Worm (Caenorhabditis elegans): Measurements from ENCODE around the gene tsp-2.

ce11 chrIII:8247051-8247450, 9.3 kb upstream of the tsp-2 start, which contains the start of gene C02F5.13:
- no peak for TF ChIP-seq nhr-232 (tag; optimal IDR thresholded peaks at IDR 0.05)
- TF ChIP-seq ceh-9 (tag; optimal IDR thresholded peaks at IDR 0.05): no peak
- no peak for TF ChIP-seq ama-1 (optimal IDR thresholded peaks at IDR 0.05)
- TF ChIP-seq ceh-30 (tag; optimal IDR thresholded peaks at IDR 0.05): no peak
- TF ChIP-seq ceh-22 (tag; optimal IDR thresholded peaks at IDR 0.05): no peak
- no peak for TF ChIP-seq pha-4 (tag; optimal IDR thresholded peaks at IDR 0.05)
- no peak for TF ChIP-seq ceh-14 (tag; optimal IDR thresholded peaks at IDR 0.05)
- no peak for TF ChIP-seq ttx-3 (tag; optimal IDR thresholded peaks at IDR 0.05)
- no peak for TF ChIP-seq hlh-6 (tag; optimal IDR thresholded peaks at IDR 0.05)
- TF ChIP-seq rnt-1 (tag; optimal IDR thresholded peaks at IDR 0.05): no peak
- no peak for TF ChIP-seq fkh-10 (GFP tag; optimal IDR thresholded peaks at IDR 0.05)

Measured in whole organism, late embryonic.